Worm (Caenorhabditis elegans) whole organism, early embryonic: Measurements from ENCODE around the gene C01G10.18.

ENCODE experiments used
- ama-1 ChIP-seq: fragments of 150-350 bp; optimal IDR thresholded peaks from 2 replicates; lab custom pipeline; 2014
- ets-7 ChIP-seq: sonication (generic microtip); optimal IDR thresholded peaks from 2 replicates; lab custom pipeline; 2016; ENCODE audit warnings: missing genotype, missing genetic modification characterization, missing compliant biosample characterization
- sea-1 ChIP-seq: fragments of 200-800 bp; sonication (Bioruptor generic); conservative IDR thresholded peaks from 2 replicates; pipeline ENCODE4 v1.3.6; 2022; ENCODE audit warnings: missing genetic modification characterization, missing compliant biosample characterization

DNA sequence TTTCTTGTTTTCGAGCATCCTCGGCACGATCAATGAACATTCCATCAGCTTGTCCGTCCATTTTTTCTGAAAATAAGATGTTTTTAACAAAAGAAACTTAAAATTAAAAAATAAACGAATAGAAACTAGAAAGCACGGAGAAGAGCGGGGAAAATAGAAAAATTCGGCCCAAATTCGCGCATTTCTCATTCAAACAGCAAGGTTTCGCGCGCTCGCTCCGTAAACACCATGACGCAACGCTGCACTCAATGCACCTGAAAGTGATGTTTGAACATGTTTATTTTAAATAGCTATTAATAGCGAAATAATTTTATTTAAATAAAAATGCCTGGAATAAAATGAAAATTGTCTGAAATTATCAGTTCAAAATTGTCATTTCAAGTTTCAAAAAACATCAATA is 29.0 kb downstream of the C01G10.18 start, which contains the start of the genes mcm-3 and C25D7.15:
- TF ChIP-seq ets-7 (tag; lab: Kevin White, UChicago) (no peak), ama-1 (lab: Kevin White, UChicago) (no peak), sea-1 (GFP tag; lab: Robert Waterston, UW) (no peak)
